Worm (Caenorhabditis elegans) whole organism, midembryonic: ENCODE measurements around the gene col-111.

Experiments used
- T22C8.4 ChIP-seq: fragments of 200-800 bp; sonication (Bioruptor generic); IDR thresholded peaks from 2 replicates; pipeline ENCODE4 v1.3.6; 2022; ENCODE audit warnings: missing genetic modification characterization, missing compliant biosample characterization
- cog-1 ChIP-seq: sonication (generic microtip); optimal IDR thresholded peaks from 2 replicates; lab custom pipeline; 2016; ENCODE audit warnings: missing genetic modification characterization, missing compliant biosample characterization
- flt-1 ChIP-seq: fragments of 200-800 bp; sonication (Bioruptor generic); IDR thresholded peaks from 2 replicates; pipeline ENCODE4 v1.3.6; 2022; ENCODE audit warnings: missing genetic modification characterization, missing compliant biosample characterization
- klf-2 ChIP-seq: fragments of 200-800 bp; sonication (Bioruptor generic); conservative IDR thresholded peaks from 2 replicates; pipeline ENCODE4 v1.3.6; 2022; ENCODE audit warnings: missing genetic modification reagents, missing genetic modification characterization, missing compliant biosample characterization
- med-1 ChIP-seq: sonication (generic microtip); optimal IDR thresholded peaks from 2 replicates; lab custom pipeline; 2017; ENCODE audit warnings: missing genetic modification characterization, mild to moderate bottlenecking, missing compliant biosample characterization, antibody characterized with exemption, missing genetic modification reagents; ENCODE audit not compliant: insufficient read depth
- ref-1 ChIP-seq: fragments of 200-800 bp; sonication (Bioruptor generic); conservative IDR thresholded peaks from 2 replicates; pipeline ENCODE4 v1.3.6; 2022; ENCODE audit warnings: missing genetic modification reagents, missing genetic modification characterization, missing compliant biosample characterization
- tab-1 ChIP-seq: fragments of 200-800 bp; sonication (Bioruptor generic); IDR thresholded peaks from 2 replicates; pipeline ENCODE4 v1.3.6; 2022; ENCODE audit warnings: missing genetic modification characterization, missing compliant biosample characterization
- ztf-23 ChIP-seq: fragments of 200-800 bp; sonication (Bioruptor generic); IDR thresholded peaks from 2 replicates; pipeline ENCODE4 v1.3.6; 2022; ENCODE audit warnings: missing genetic modification reagents, missing genetic modification characterization, missing compliant biosample characterization
- ztf-29 ChIP-seq: fragments of 200-800 bp; sonication (Bioruptor generic); IDR thresholded peaks from 2 replicates; pipeline ENCODE4 v1.3.6; 2022; ENCODE audit warnings: missing genetic modification reagents, missing genetic modification characterization, missing compliant biosample characterization

col-111 gene

DNA sequence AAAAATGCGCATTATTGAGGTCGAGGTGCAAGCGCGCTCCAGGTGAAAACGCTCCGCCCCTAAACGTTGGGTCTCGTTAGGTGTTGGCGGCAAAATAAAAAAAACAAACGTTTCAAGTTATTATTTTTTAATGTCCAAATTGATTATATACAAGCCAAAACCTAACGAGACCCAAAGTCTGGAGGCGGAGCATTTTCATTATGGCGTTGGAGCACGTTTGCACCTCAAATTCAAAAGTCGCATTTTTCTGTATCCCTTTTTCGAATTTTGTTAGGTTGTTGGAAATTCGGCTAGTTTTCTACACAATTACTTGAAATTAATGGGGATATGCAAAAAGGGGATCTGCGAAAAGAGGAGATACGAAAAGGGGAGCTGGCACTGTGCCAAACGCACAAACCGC, at the start of gene col-111:
TSS of gene col-111 (minus strand) at position 101 of the 400 bp plus-strand sequence.
- TF ChIP-seq cog-1 (tag; lab: Kevin White, UChicago) (no peak), ztf-23 (no peak), med-1 (GFP tag; lab: Kevin White, UChicago) (no peak), tab-1 (GFP tag; lab: Robert Waterston, UW) (no peak), klf-2 (GFP tag; lab: Robert Waterston, UW) (no peak), T22C8.4 (GFP tag; lab: Robert Waterston, UW) (no peak), flt-1 (GFP tag; lab: Robert Waterston, UW) (no peak), ztf-29 (GFP tag; lab: Robert Waterston, UW) (no peak), ref-1 (GFP tag; lab: Robert Waterston, UW) (no peak)

DNA sequence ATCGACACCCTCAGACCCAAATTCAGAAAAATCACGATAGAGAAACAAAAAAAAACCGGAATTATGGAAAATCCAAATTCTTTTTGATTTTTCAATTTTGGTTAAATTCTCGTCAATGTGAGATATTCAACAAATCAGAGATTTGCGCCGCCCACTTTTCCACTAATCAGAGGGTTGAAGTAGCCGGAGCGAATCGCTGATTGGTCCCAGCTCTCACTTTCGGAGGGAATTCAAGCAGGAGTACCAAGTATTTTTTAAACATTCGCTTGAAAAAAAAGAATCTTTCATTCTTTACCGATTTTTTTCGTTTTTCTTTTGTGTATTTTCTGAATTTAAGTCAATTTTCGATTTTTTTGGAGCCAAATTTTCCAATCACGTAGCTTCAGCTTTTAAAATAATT, 48.1 kb upstream of the col-111 start:
- no peak for TF ChIP-seq flt-1 (GFP tag; lab: Robert Waterston, UW)
- TF ChIP-seq ref-1 (GFP tag; lab: Robert Waterston, UW), result no peak

- TF ChIP-seq klf-2 (GFP tag; lab: Robert Waterston, UW) (no peak), tab-1 (GFP tag; lab: Robert Waterston, UW) (no peak), ztf-29 (GFP tag; lab: Robert Waterston, UW) (no peak), flt-1 (GFP tag; lab: Robert Waterston, UW) (no peak), med-1 (GFP tag; lab: Kevin White, UChicago) (no peak), cog-1 (tag; lab: Kevin White, UChicago) (no peak), ztf-23 (no peak), ref-1 (GFP tag; lab: Robert Waterston, UW) (no peak), T22C8.4 (GFP tag; lab: Robert Waterston, UW) (no peak)
Observed at ce11 chrIV:4705182-4705581, 47.4 kb upstream of the col-111 start.

DNA sequence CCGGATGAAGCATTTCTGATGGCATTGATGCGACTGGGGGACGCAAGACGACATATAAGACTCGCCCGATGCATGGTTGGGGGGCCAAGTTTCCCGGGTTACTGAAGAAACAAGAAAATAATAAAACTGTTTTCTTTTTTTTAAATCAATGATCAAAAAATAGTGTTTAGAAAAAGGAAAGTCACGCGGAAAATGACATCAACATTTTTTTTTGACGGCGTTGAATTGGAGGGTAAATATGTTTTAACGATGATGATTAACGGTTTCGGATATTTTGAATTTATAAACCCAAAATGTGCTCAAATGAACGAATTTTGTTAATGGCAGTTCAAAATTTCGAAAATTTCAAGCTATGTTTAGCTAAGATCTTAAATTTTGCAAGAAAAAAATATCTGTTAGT, 46.1 kb upstream of the col-111 start, which contains the start of gene ogdh-1:
TSS of gene ogdh-1 (minus strand) at position 101 of the 400 bp plus-strand sequence.
- no peak for TF ChIP-seq T22C8.4 (GFP tag; lab: Robert Waterston, UW)
- TF ChIP-seq cog-1 (tag; lab: Kevin White, UChicago), result no peak
- TF ChIP-seq med-1 (GFP tag; lab: Kevin White, UChicago), result no peak

DNA sequence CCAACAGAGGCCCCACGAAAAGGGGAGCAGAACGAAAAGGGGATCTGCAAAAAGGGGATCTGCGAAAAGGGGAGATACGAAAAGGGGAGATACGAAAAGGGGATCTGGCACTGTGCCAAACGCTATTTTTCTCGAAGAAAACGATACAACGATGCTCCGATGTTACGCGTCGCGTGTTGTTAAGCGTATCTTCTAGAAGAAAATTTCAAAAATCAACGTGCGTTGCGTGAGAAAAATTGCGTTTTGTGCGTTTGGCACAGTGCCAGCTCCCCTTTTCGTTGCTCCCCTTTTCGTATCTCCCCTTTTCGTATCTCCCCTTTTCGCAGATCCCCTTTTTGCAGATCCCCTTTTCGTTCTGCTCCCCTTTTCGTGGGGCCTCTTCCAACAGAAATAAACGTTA, 44.3 kb upstream of the col-111 start:
- 0 out of 2 replicates have a peak, but pooled peaks have one; percentile 32 for TF ChIP-seq klf-2 (GFP tag; lab: Robert Waterston, UW)

- TF ChIP-seq ztf-29 (GFP tag; lab: Robert Waterston, UW) (no peak), ztf-23 (no peak), T22C8.4 (GFP tag; lab: Robert Waterston, UW) (no peak), ref-1 (GFP tag; lab: Robert Waterston, UW) (no peak), flt-1 (GFP tag; lab: Robert Waterston, UW) (no peak), klf-2 (GFP tag; lab: Robert Waterston, UW) (no peak), cog-1 (tag; lab: Kevin White, UChicago) (no peak), tab-1 (GFP tag; lab: Robert Waterston, UW) (no peak), med-1 (GFP tag; lab: Kevin White, UChicago) (no peak)
Observed at ce11 chrIV:4692463-4692862, 34.7 kb upstream of the col-111 start, which contains the start of gene spe-51. spe-51 (plus strand) TSS chrIV:4692763.

- TF ChIP-seq T22C8.4 (GFP tag; lab: Robert Waterston, UW) (no peak), ztf-29 (GFP tag; lab: Robert Waterston, UW) (no peak), med-1 (GFP tag; lab: Kevin White, UChicago) (no peak), tab-1 (GFP tag; lab: Robert Waterston, UW) (no peak), flt-1 (GFP tag; lab: Robert Waterston, UW) (no peak), cog-1 (tag; lab: Kevin White, UChicago) (no peak), ztf-23 (no peak), ref-1 (GFP tag; lab: Robert Waterston, UW) (no peak)
Observed at ce11 chrIV:4688221-4688620, 30.4 kb upstream of the col-111 start, which contains the start of gene bus-4. bus-4 (plus strand) TSS chrIV:4688269.

- TF ChIP-seq ztf-23, result no peak
- no peak for TF ChIP-seq T22C8.4 (GFP tag; lab: Robert Waterston, UW)
- TF ChIP-seq med-1 (GFP tag; lab: Kevin White, UChicago), result no peak
- no peak for TF ChIP-seq flt-1 (GFP tag; lab: Robert Waterston, UW)
- TF ChIP-seq tab-1 (GFP tag; lab: Robert Waterston, UW), result no peak
- TF ChIP-seq klf-2 (GFP tag; lab: Robert Waterston, UW), result no peak
- no peak for TF ChIP-seq cog-1 (tag; lab: Kevin White, UChicago)
- no peak for TF ChIP-seq ref-1 (GFP tag; lab: Robert Waterston, UW)
- no peak for TF ChIP-seq ztf-29 (GFP tag; lab: Robert Waterston, UW)
Observed at ce11 chrIV:4686898-4687297, 29.1 kb upstream of the col-111 start.

DNA sequence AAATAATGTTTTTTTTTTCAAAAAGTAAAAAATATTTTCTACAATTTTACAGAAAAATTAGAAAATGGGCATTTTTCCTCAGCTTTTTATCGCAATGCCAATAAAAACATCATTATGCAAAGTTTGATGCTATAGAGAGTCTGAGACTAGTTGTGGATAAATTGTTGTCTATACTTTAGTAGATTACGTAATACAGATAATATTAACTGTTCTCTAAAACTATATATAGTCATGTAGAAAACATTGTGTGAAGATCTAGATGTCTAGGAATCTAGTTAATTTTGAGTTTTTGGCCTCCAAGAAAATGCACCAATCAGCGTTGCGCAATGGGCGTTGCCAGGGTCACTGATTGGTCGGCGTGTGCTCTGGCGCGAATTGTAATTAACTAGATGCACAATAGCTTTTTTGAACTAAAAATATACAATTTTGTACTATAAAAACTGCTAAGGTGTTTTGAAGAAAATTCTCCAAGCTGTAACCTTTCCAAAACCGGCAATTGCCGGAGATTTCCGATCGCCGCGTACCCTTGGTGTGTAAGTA, 28.6 kb upstream of the col-111 start:
- TF ChIP-seq cog-1 (tag; lab: Kevin White, UChicago), result no peak
- TF ChIP-seq med-1 (GFP tag; lab: Kevin White, UChicago), result no peak
- no peak for TF ChIP-seq ztf-29 (GFP tag; lab: Robert Waterston, UW)
- TF ChIP-seq T22C8.4 (GFP tag; lab: Robert Waterston, UW), result no peak
- TF ChIP-seq ztf-23, result no peak
- no peak for TF ChIP-seq tab-1 (GFP tag; lab: Robert Waterston, UW)
- TF ChIP-seq klf-2 (GFP tag; lab: Robert Waterston, UW), result no peak
- no peak for TF ChIP-seq flt-1 (GFP tag; lab: Robert Waterston, UW)
- no peak for TF ChIP-seq ref-1 (GFP tag; lab: Robert Waterston, UW)

ce11 chrIV:4683149-4683548, 25.4 kb upstream of the col-111 start:
- no peak for TF ChIP-seq ref-1 (GFP tag; lab: Robert Waterston, UW)
- no peak for TF ChIP-seq tab-1 (GFP tag; lab: Robert Waterston, UW)
- no peak for TF ChIP-seq klf-2 (GFP tag; lab: Robert Waterston, UW)
- TF ChIP-seq med-1 (GFP tag; lab: Kevin White, UChicago), result no peak
- no peak for TF ChIP-seq ztf-29 (GFP tag; lab: Robert Waterston, UW)
- TF ChIP-seq ztf-23, result no peak
- no peak for TF ChIP-seq flt-1 (GFP tag; lab: Robert Waterston, UW)
- TF ChIP-seq T22C8.4 (GFP tag; lab: Robert Waterston, UW), result no peak
- TF ChIP-seq cog-1 (tag; lab: Kevin White, UChicago), result no peak
